Worm (Caenorhabditis elegans) whole organism, L1 larva: Measurements from ENCODE around the gene F20D6.12.

Experiments used
- aly-2 ChIP-seq: fragments of 150-350 bp; optimal IDR thresholded peaks from 2 replicates; lab custom pipeline; 2014; ENCODE audit warnings: missing biosample characterization, missing genetic modification characterization
- fos-1 ChIP-seq: fragments of 150-350 bp; optimal IDR thresholded peaks from 2 replicates; lab custom pipeline; 2014; ENCODE audit warnings: missing biosample characterization, missing genetic modification characterization
- mdl-1 ChIP-seq, 2 experiments: fragments of 150-350 bp; optimal IDR thresholded peaks; 2 replicates each; lab custom pipeline; 2014 to 2017; ENCODE audit warnings: missing biosample characterization in 2 of 2, missing genetic modification characterization in 2 of 2, inconsistent platforms in 1 of 2
- nhr-11 ChIP-seq: fragments of 150-350 bp; optimal IDR thresholded peaks from 2 replicates; lab custom pipeline; 2014; ENCODE audit warnings: missing biosample characterization, missing genetic modification characterization
- unc-130 ChIP-seq: fragments of 150-350 bp; optimal IDR thresholded peaks from 2 replicates; lab custom pipeline; 2017; ENCODE audit warnings: missing biosample characterization, missing genetic modification characterization, inconsistent platforms
- unc-62 ChIP-seq: fragments of 150-350 bp; optimal IDR thresholded peaks from 2 replicates; lab custom pipeline; 2014; ENCODE audit warnings: missing biosample characterization, missing genetic modification reagents, missing genetic modification characterization

DNA sequence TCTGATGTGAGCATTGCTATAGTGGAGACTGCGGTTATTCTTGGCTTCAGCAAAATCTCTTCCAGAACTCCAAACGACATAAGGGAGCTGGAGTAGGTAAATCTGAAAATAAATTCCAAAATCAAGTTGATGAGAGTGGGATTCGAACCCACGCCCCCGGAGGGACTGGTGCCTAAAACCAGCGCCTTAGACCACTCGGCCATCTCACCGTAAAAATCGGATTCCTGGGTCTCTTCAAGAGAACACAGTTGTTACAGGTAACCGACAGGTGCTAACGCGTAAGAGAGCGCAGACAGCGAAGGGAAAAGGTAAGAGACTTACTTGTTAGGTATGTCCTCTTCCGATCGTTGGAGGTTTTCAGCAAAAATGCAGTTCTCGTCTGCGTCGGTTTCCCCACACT lies 45.4 kb upstream of the F20D6.12 start:
- TF ChIP-seq aly-2 (no peak), unc-130 (no peak), fos-1 (tag; lab: Kevin White, UChicago) (no peak), nhr-11 (no peak), mdl-1 (tag; optimal IDR thresholded peaks at IDR 0.05; lab: Kevin White, UChicago) (no peak), unc-62 (GFP tag; lab: Kevin White, UChicago) (no peak)
